Fruit fly (Drosophila melanogaster) whole organism, pupa: ENCODE measurements around the gene CG13403.

Experiments
- CG10348 ChIP-seq: fragments of 200-800 bp; sonication (Bioruptor generic); IDR thresholded peaks from 2 replicates; pipeline ENCODE4 v1.3.6; 2022; ENCODE audit warnings: missing biosample characterization, missing genetic modification characterization
- CG12605 ChIP-seq: fragments of 200-800 bp; sonication (Bioruptor generic); IDR thresholded peaks from 2 replicates; pipeline ENCODE4 v1.3.6; 2022; ENCODE audit warnings: missing biosample characterization, missing genetic modification characterization
- CG13204 ChIP-seq: fragments of 200-800 bp; sonication (Bioruptor generic); optimal IDR thresholded peaks from 2 replicates; lab custom pipeline; 2018; ENCODE audit warnings: missing biosample characterization, mild to moderate bottlenecking, missing genetic modification characterization, moderate library complexity
- CG14655 ChIP-seq: fragments of 200-800 bp; sonication (Bioruptor generic); optimal IDR thresholded peaks from 3 replicates; lab custom pipeline; 2017; ENCODE audit warnings: mild to moderate bottlenecking, missing biosample characterization, missing genetic modification reagents, missing genetic modification characterization
- CG15710 ChIP-seq: fragments of 200-800 bp; sonication (Bioruptor generic); optimal IDR thresholded peaks from 2 replicates; lab custom pipeline; 2018; ENCODE audit warnings: missing biosample characterization, mild to moderate bottlenecking, missing genetic modification characterization, moderate library complexity
- CG17806 ChIP-seq: fragments of 200-800 bp; sonication (Bioruptor generic); optimal IDR thresholded peaks from 2 replicates; lab custom pipeline; 2018; ENCODE audit warnings: missing biosample characterization, mild to moderate bottlenecking, missing genetic modification characterization, moderate library complexity
- CG32121 ChIP-seq: fragments of 200-800 bp; sonication (Bioruptor generic); IDR thresholded peaks from 2 replicates; pipeline ENCODE4 v1.3.6; 2022; ENCODE audit warnings: missing biosample characterization, missing genetic modification characterization
- CG34367 ChIP-seq: fragments of 200-800 bp; sonication (Bioruptor generic); optimal IDR thresholded peaks from 2 replicates; lab custom pipeline; 2018; ENCODE audit warnings: missing biosample characterization, mild to moderate bottlenecking, missing genetic modification characterization
- CG4496 ChIP-seq: fragments of 200-800 bp; sonication (Bioruptor generic); IDR thresholded peaks from 3 replicates; pipeline ENCODE4 v1.3.6; 2022; ENCODE audit warnings: missing biosample characterization, missing genetic modification characterization
- CG8159 ChIP-seq: fragments of 200-800 bp; sonication (Bioruptor generic); optimal IDR thresholded peaks from 3 replicates; lab custom pipeline; 2018; ENCODE audit warnings: missing biosample characterization, mild to moderate bottlenecking, missing genetic modification characterization, moderate library complexity
- CG8301 ChIP-seq: fragments of 200-800 bp; sonication (Bioruptor generic); optimal IDR thresholded peaks from 2 replicates; lab custom pipeline; 2018; ENCODE audit warnings: missing biosample characterization, mild to moderate bottlenecking, missing genetic modification characterization
- CG9948 ChIP-seq: fragments of 200-800 bp; sonication (Bioruptor generic); optimal IDR thresholded peaks from 2 replicates; lab custom pipeline; 2018; ENCODE audit warnings: missing biosample characterization, mild to moderate bottlenecking, missing genetic modification characterization, moderate library complexity
- D1 ChIP-seq: fragments of 200-800 bp; sonication (Bioruptor generic); optimal IDR thresholded peaks from 2 replicates; lab custom pipeline; 2018; ENCODE audit warnings: missing biosample characterization, mild to moderate bottlenecking, missing genetic modification characterization, moderate library complexity
- EcR ChIP-seq: fragments of 200-800 bp; sonication (Bioruptor generic); optimal IDR thresholded peaks from 3 replicates; lab custom pipeline; 2019; ENCODE audit warnings: missing biosample characterization, missing genetic modification characterization, mild to moderate bottlenecking, moderate library complexity, missing genetic modification reagents
- Ets98B ChIP-seq: fragments of 200-800 bp; sonication (Bioruptor generic); IDR thresholded peaks from 2 replicates; pipeline ENCODE4 v1.3.6; 2022; ENCODE audit warnings: missing biosample characterization, missing genetic modification characterization
- Pif1A ChIP-seq: fragments of 200-800 bp; sonication (Bioruptor generic); optimal IDR thresholded peaks from 3 replicates; lab custom pipeline; 2016; ENCODE audit warnings: missing biosample characterization, missing genetic modification characterization
- Pif1B ChIP-seq: fragments of 200-800 bp; sonication (Bioruptor generic); optimal IDR thresholded peaks from 3 replicates; lab custom pipeline; 2016; ENCODE audit warnings: missing biosample characterization, missing genetic modification characterization
- Snoo ChIP-seq: fragments of 200-800 bp; sonication (Bioruptor generic); optimal IDR thresholded peaks from 3 replicates; lab custom pipeline; 2017; ENCODE audit warnings: missing biosample characterization, mild to moderate bottlenecking, missing genetic modification characterization, inconsistent platforms
- fd96Ca ChIP-seq: fragments of 200-800 bp; sonication (Bioruptor generic); IDR thresholded peaks from 3 replicates; pipeline ENCODE4 v1.3.6; 2022; ENCODE audit warnings: missing biosample characterization, missing genetic modification characterization
- gl ChIP-seq: fragments of 200-800 bp; sonication (Bioruptor generic); optimal IDR thresholded peaks from 2 replicates; lab custom pipeline; 2018; ENCODE audit warnings: missing biosample characterization, mild to moderate bottlenecking, missing genetic modification characterization
- rn ChIP-seq: fragments of 200-800 bp; sonication (Bioruptor generic); IDR thresholded peaks from 2 replicates; pipeline ENCODE4 v1.3.6; 2022; ENCODE audit warnings: missing biosample characterization, missing genetic modification characterization

Gene CG13403

dm6 chrX:14173654-14174053 is 18.2 kb downstream of the CG13403 start:
- TF ChIP-seq CG14655 (no peak), CG9948 (tag; lab: Kevin White, UChicago) (no peak), CG17806 (tag; lab: Kevin White, UChicago) (no peak), CG15710 (no peak), CG12605 (GFP tag; lab: Robert Waterston, UW) (no peak), CG8159 (tag; lab: Kevin White, UChicago) (no peak), CG10348 (no peak), CG4496 (no peak)

- TF ChIP-seq Pif1B (GFP tag; lab: Kevin White, UChicago) (no peak), gl (tag; lab: Kevin White, UChicago) (no peak), CG8301 (tag; lab: Kevin White, UChicago) (no peak), CG10348 (no peak), CG4496 (no peak), CG14655 (no peak), EcR (no peak), CG12605 (GFP tag; lab: Robert Waterston, UW) (no peak), CG13204 (GFP tag; lab: Kevin White, UChicago) (no peak), CG8159 (tag; lab: Kevin White, UChicago) (no peak), Pif1A (no peak), Snoo (no peak), D1 (tag; lab: Kevin White, UChicago) (no peak), Ets98B (GFP tag; lab: Robert Waterston, UW) (no peak), CG34367 (tag; lab: Kevin White, UChicago) (no peak)
Observed at dm6 chrX:14172524-14172923, 19.3 kb downstream of the CG13403 start, which contains the start of gene betaNACtes1. Gene betaNACtes1, minus strand, starts transcription at chrX:14172624.

DNA sequence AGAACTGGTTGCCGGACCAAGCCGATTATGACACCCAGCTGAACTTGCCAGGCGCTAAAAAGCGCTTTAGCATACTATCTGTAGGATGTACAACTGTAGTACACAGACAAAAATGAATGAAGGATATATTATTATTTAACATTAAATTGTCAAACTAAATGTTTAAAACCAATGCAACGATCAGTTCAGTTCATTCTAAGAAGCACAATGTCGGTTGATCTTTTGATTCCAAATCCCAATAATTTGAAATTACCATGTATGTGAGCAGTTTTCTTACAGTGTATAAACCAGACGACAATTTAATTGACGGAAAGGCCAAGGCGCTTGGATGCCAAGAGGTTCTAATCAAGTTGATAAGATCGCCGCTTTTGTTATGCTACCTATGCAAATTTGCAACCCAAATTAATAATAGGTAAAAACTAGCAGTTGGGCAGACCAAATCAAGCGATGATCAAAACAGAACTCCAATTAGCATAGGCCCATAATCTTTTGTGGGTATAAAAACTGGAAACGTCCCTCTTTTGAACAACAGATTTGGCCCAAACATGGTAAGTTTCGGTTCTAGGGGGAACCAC is 22.7 kb downstream of the CG13403 start, which contains the start of gene CG12480:
CG12480 (plus strand) TSS at position 525 of the 575 bp plus-strand sequence.
- TF ChIP-seq CG8301 (tag; lab: Kevin White, UChicago) (no peak), CG13204 (GFP tag; lab: Kevin White, UChicago) (no peak), CG10348 (no peak), CG12605 (GFP tag; lab: Robert Waterston, UW) (no peak), gl (tag; lab: Kevin White, UChicago) (no peak), Ets98B (GFP tag; lab: Robert Waterston, UW) (no peak), CG32121 (GFP tag; lab: Robert Waterston, UW) (no peak), CG4496 (0 out of 3 replicates have a peak, but pooled peaks have one; percentile 47), Pif1B (GFP tag; lab: Kevin White, UChicago) (no peak), rn (GFP tag; lab: Robert Waterston, UW) (no peak), CG9948 (tag; lab: Kevin White, UChicago) (no peak), CG14655 (peak; percentile 13), CG8159 (tag; lab: Kevin White, UChicago) (no peak), EcR (no peak), Snoo (no peak)
- TF ChIP-seq, all 21 proteins: peak for 2

DNA sequence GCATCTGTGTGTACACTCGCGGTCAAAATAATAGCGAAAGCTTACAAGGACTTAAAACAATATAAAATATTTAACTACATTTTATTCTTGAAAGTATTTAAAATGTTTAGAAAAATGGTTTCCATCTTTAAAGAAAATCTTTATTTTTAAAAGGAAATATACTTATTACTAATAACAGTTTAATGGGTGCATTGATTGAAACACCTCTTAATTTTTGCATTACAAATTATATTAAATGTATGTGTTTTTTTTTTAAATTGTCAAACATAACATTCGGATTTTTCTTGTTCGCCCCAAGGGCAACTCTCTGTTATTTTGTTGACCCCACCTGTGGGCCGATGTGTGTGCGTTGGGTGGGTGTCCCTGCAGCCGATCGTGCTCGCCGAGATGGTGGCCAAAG is 38.1 kb downstream of the CG13403 start:
- no peak for TF ChIP-seq Snoo
- no peak for TF ChIP-seq CG10348
- no peak for TF ChIP-seq CG34367 (tag; lab: Kevin White, UChicago)
- TF ChIP-seq CG15710: peak; percentile 33
- TF ChIP-seq CG9948 (tag; lab: Kevin White, UChicago): peak; percentile 53
- TF ChIP-seq EcR: no peak
- TF ChIP-seq Pif1A: no peak
- TF ChIP-seq D1 (tag; lab: Kevin White, UChicago): no peak
- TF ChIP-seq CG14655: peak; percentile 67
- TF ChIP-seq Ets98B (GFP tag; lab: Robert Waterston, UW): no peak
- no peak for TF ChIP-seq CG8301 (tag; lab: Kevin White, UChicago)
- TF ChIP-seq CG17806 (tag; lab: Kevin White, UChicago): peak; percentile 3
- no peak for TF ChIP-seq Pif1B (GFP tag; lab: Kevin White, UChicago)
- TF ChIP-seq CG8159 (tag; lab: Kevin White, UChicago): peak; percentile 51
- TF ChIP-seq CG13204 (GFP tag; lab: Kevin White, UChicago): no peak
- no peak for TF ChIP-seq rn (GFP tag; lab: Robert Waterston, UW)
- TF ChIP-seq gl (tag; lab: Kevin White, UChicago): no peak
- no peak for TF ChIP-seq CG32121 (GFP tag; lab: Robert Waterston, UW)
- TF ChIP-seq fd96Ca (GFP tag; lab: Robert Waterston, UW): no peak
- no peak for TF ChIP-seq CG4496
- TF ChIP-seq CG12605 (GFP tag; lab: Robert Waterston, UW): no peak

dm6 chrX:14151906-14152305 is 39.9 kb downstream of the CG13403 start, which contains the start of gene CG12479:
Gene CG12479, minus strand, starts transcription at chrX:14152006.
- TF ChIP-seq Pif1A (no peak), CG34367 (tag; lab: Kevin White, UChicago) (no peak), CG12605 (GFP tag; lab: Robert Waterston, UW) (no peak), CG8301 (tag; lab: Kevin White, UChicago) (no peak), CG15710 (no peak), CG13204 (GFP tag; lab: Kevin White, UChicago) (no peak), CG9948 (tag; lab: Kevin White, UChicago) (no peak), fd96Ca (GFP tag; lab: Robert Waterston, UW) (no peak), Ets98B (GFP tag; lab: Robert Waterston, UW) (no peak), CG8159 (tag; lab: Kevin White, UChicago) (no peak), CG14655 (no peak), rn (GFP tag; lab: Robert Waterston, UW) (no peak), CG32121 (GFP tag; lab: Robert Waterston, UW) (no peak), CG17806 (tag; lab: Kevin White, UChicago) (no peak), Snoo (no peak), CG4496 (no peak), gl (tag; lab: Kevin White, UChicago) (no peak), Pif1B (GFP tag; lab: Kevin White, UChicago) (no peak)
